Fruit fly (Drosophila melanogaster): ENCODE measurements around the gene CG33923.

The CG33923 gene

DNA sequence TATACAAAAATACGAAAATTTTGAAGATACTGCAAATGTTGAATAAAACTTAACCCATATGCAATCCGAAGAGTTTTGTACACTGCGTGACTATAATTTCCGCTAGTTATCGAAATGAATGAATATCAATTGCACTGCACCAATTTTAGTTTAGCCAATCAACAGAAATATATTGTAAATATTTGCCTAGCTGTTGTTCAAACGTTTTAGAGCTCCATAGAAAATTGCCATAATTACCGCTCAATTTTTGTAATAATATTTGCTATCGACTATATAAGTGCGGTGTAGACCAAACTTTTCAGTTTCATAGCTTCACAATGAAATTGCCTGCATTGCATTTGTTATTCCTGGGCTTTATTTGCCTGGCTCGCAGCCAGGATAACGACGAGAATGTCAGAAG, 13.0 kb downstream of the CG33923 start, which contains the start of gene a5:
TSS of gene a5 (plus strand) at position 301 of the 400 bp plus-strand sequence.
- TF ChIP-seq CTCF (optimal IDR thresholded peaks at IDR 0.05) (no peak), CG8478 (optimal IDR thresholded peaks at IDR 0.05) (no peak)

DNA sequence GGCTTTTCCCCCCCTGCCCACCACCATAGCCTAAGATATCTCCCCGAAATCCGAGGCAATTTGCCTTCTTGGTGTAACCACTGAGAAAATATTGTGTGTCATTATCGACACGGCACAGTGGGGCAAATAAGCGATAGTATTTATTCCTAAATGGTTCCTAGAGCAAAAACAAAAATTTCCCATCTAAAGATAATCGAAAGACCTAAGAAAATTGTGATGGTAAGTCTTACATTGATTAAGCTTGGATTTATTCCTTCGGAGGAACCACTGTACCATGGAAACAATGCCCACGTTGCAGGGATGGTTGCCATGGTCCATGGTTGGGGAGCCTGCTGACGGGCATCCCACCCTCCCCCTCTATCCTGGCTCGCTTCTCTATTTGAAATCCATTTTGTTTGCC, 25.5 kb downstream of the CG33923 start:
- TF ChIP-seq CTCF (optimal IDR thresholded peaks at IDR 0.05), result no peak
- no peak for TF ChIP-seq CG8478 (optimal IDR thresholded peaks at IDR 0.05)

DNA sequence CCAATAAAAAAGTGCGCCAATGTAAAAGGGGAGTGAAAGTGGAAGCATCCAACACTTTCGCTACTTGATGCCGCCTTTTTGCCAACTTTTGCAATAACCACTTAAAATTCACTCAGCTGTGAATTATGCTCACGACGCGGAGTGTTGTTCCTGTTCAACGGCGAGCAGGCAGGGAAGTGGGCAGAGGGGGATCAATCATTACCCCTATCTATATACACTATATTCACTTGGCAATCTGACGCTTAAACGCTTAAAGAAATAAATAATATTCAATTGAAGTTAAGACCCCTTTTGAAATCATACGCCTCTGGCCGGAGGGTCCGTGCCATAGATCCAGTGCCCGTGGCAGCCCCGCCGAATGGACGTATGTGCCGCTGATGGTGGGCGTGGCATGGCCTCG, 26.6 kb downstream of the CG33923 start:
- TF ChIP-seq CTCF (optimal IDR thresholded peaks at IDR 0.05), result no peak
- no peak for TF ChIP-seq CG8478 (optimal IDR thresholded peaks at IDR 0.05)

DNA sequence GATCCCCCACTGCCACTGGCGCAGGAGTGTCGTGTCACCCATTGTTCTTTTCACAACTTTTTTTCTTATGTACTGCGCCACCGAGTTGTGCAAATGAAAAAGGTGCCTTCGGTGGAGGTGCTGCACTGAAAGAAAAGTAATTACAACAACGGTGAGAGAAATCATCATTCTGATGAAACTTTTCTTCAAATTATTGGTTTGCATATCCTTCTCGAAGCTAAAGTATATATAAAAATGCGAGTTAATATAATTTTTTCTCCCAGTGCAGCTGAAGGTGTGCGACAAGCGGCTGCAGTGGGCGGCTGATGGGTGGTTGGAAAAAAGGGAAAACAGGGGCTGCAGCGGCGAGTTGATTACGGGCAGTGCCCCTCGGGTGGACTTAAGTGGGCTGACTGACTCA, 29.6 kb downstream of the CG33923 start:
- no peak for TF ChIP-seq CG8478 (optimal IDR thresholded peaks at IDR 0.05)
- no peak for TF ChIP-seq CTCF (optimal IDR thresholded peaks at IDR 0.05)

Data from S2 (cell line).